Fruit fly (Drosophila melanogaster): Measurements from ENCODE around the gene DCTN6-p27.

The DCTN6-p27 gene

dm6 chr2L:19097374-19097773 is 34.7 kb upstream of the DCTN6-p27 start:
- no peak for TF ChIP-seq CG8301 (tag; optimal IDR thresholded peaks at IDR 0.05)
- no peak for TF ChIP-seq EcR (GFP tag; optimal IDR thresholded peaks at IDR 0.05)
- no peak for TF ChIP-seq CG17806 (tag; optimal IDR thresholded peaks at IDR 0.05)

dm6 chr2L:19098668-19099067 is 33.5 kb upstream of the DCTN6-p27 start:
- TF ChIP-seq CG32121 (GFP tag; IDR thresholded peaks at IDR 0.05) (no peak), fd96Ca (GFP tag; IDR thresholded peaks at IDR 0.05) (no peak), CG14655 (GFP tag; optimal IDR thresholded peaks at IDR 0.05) (no peak), CG12605 (GFP tag; IDR thresholded peaks at IDR 0.05) (no peak), Pif1B (GFP tag; optimal IDR thresholded peaks at IDR 0.05) (no peak), CG34367 (tag; optimal IDR thresholded peaks at IDR 0.05) (no peak), CG10348 (GFP tag; IDR thresholded peaks at IDR 0.05) (no peak), rn (GFP tag; IDR thresholded peaks at IDR 0.05) (no peak), CG17806 (tag; optimal IDR thresholded peaks at IDR 0.05) (no peak), EcR (GFP tag; optimal IDR thresholded peaks at IDR 0.05) (no peak), Snoo (tag; optimal IDR thresholded peaks at IDR 0.05) (no peak), CG8301 (tag; optimal IDR thresholded peaks at IDR 0.05) (no peak), Pif1A (GFP tag; optimal IDR thresholded peaks at IDR 0.05) (no peak), CG15710 (tag; optimal IDR thresholded peaks at IDR 0.05) (no peak), CG13204 (GFP tag; optimal IDR thresholded peaks at IDR 0.05) (no peak), CG9948 (tag; optimal IDR thresholded peaks at IDR 0.05) (no peak)

dm6 chr2L:19101744-19102143 is 30.4 kb upstream of the DCTN6-p27 start, which contains the start of the genes CG17344 and CG43731:
CG17344 (plus strand) TSS chr2L:19102044.
CG43731 (plus strand) TSS chr2L:19102044.
- TF ChIP-seq rn (GFP tag; IDR thresholded peaks at IDR 0.05) (no peak), CG8159 (tag; optimal IDR thresholded peaks at IDR 0.05) (no peak), CG4496 (GFP tag; IDR thresholded peaks at IDR 0.05) (no peak), D1 (tag; optimal IDR thresholded peaks at IDR 0.05) (no peak), Pif1B (GFP tag; optimal IDR thresholded peaks at IDR 0.05) (no peak), gl (tag; optimal IDR thresholded peaks at IDR 0.05) (no peak), CG15710 (tag; optimal IDR thresholded peaks at IDR 0.05) (no peak), CG10348 (GFP tag; IDR thresholded peaks at IDR 0.05) (no peak), EcR (GFP tag; optimal IDR thresholded peaks at IDR 0.05) (no peak), CG8301 (tag; optimal IDR thresholded peaks at IDR 0.05) (no peak), Ets98B (GFP tag; IDR thresholded peaks at IDR 0.05) (no peak), Pif1A (GFP tag; optimal IDR thresholded peaks at IDR 0.05) (no peak), CG34367 (tag; optimal IDR thresholded peaks at IDR 0.05) (no peak), Snoo (tag; optimal IDR thresholded peaks at IDR 0.05) (no peak), fd96Ca (GFP tag; IDR thresholded peaks at IDR 0.05) (no peak), CG32121 (GFP tag; IDR thresholded peaks at IDR 0.05) (no peak)

DNA sequence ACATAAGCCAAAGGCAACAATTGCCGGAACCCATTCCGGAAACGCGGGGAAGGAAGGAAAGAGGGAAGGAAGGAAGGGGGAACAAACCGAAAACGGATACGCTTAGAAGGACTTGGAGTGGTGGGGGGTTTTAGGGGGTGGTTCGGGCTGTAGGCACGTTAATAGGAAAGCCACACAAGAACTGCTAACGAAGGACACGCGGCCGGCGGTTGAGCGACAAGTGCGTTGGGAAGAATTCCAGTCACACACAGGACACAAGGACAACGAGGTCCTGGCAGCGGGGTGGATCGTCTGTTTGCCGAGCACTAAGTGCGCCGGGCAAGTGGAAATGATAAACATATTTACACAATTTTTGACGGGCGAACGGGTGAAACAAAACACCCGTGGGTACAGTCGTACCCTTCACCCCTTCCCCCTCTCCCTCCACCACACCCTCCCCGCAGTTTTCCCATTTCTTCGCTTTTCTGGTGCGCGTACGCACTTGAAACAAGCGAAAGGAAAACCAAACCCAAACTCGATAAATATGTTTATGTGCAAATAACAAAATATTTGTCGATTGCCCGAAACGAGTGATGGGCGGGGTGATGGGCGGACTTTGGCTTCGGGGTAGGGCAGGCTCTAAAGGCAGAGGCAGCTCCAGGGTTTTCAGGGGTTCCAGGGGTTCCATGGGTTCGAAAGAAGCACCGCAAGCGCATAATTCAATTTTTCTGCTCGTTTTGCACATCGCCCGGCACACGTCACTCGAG is 28.8 kb upstream of the DCTN6-p27 start:
- TF ChIP-seq EcR (GFP tag; optimal IDR thresholded peaks at IDR 0.05) (no peak), Pif1A (GFP tag; optimal IDR thresholded peaks at IDR 0.05) (no peak), CG14655 (GFP tag; optimal IDR thresholded peaks at IDR 0.05) (no peak), CG15710 (tag; optimal IDR thresholded peaks at IDR 0.05) (no peak), CG10348 (GFP tag; IDR thresholded peaks at IDR 0.05) (no peak), fd96Ca (GFP tag; IDR thresholded peaks at IDR 0.05) (no peak), CG4496 (GFP tag; IDR thresholded peaks at IDR 0.05) (no peak), rn (GFP tag; IDR thresholded peaks at IDR 0.05) (no peak), CG32121 (GFP tag; IDR thresholded peaks at IDR 0.05) (no peak), CG34367 (tag; optimal IDR thresholded peaks at IDR 0.05) (no peak)

DNA sequence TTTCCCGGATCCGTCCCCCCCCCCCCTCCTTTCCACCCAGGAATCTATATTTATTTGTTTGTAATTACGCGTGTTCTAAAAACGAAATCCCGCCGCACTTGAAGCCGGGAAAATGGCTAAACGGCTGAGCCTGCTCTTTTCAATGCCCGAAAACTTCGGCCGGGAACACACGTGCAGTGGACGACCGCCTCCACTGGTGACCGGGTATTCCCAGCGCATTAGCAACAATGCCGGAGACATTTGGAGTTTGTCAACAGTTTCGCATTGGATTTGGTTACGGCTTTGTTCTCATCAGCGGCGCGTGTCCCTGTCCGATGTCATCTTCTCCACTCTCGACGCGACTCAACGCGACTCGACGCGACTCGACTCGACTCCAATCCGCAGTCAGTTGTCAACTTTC is 27.7 kb upstream of the DCTN6-p27 start:
- no peak for TF ChIP-seq Snoo (tag; optimal IDR thresholded peaks at IDR 0.05)
- TF ChIP-seq CG14655 (GFP tag; optimal IDR thresholded peaks at IDR 0.05) = no peak
- TF ChIP-seq CG9948 (tag; optimal IDR thresholded peaks at IDR 0.05) = no peak
- TF ChIP-seq Pif1B (GFP tag; optimal IDR thresholded peaks at IDR 0.05) = no peak
- TF ChIP-seq CG12605 (GFP tag; IDR thresholded peaks at IDR 0.05) = no peak
- no peak for TF ChIP-seq CG34367 (tag; optimal IDR thresholded peaks at IDR 0.05)
- TF ChIP-seq CG10348 (GFP tag; IDR thresholded peaks at IDR 0.05) = no peak
- no peak for TF ChIP-seq rn (GFP tag; IDR thresholded peaks at IDR 0.05)
- TF ChIP-seq CG8301 (tag; optimal IDR thresholded peaks at IDR 0.05) = no peak

dm6 chr2L:19106235-19106634 is 25.9 kb upstream of the DCTN6-p27 start:
- TF ChIP-seq CG17806 (tag; optimal IDR thresholded peaks at IDR 0.05) (no peak), Snoo (tag; optimal IDR thresholded peaks at IDR 0.05) (no peak), rn (GFP tag; IDR thresholded peaks at IDR 0.05) (no peak), CG4496 (GFP tag; IDR thresholded peaks at IDR 0.05) (no peak), CG8159 (tag; optimal IDR thresholded peaks at IDR 0.05) (no peak), CG10348 (GFP tag; IDR thresholded peaks at IDR 0.05) (no peak)

dm6 chr2L:19108377-19108876 is 23.7 kb upstream of the DCTN6-p27 start, which contains the start of gene Lim3:
Lim3 (minus strand) TSS chr2L:19108427.
- no peak for TF ChIP-seq CG10348 (GFP tag; IDR thresholded peaks at IDR 0.05)
- no peak for TF ChIP-seq CG13204 (GFP tag; optimal IDR thresholded peaks at IDR 0.05)
- TF ChIP-seq CG8159 (tag; optimal IDR thresholded peaks at IDR 0.05) = no peak
- no peak for TF ChIP-seq Snoo (tag; optimal IDR thresholded peaks at IDR 0.05)
- no peak for TF ChIP-seq gl (tag; optimal IDR thresholded peaks at IDR 0.05)
- no peak for TF ChIP-seq Ets98B (GFP tag; IDR thresholded peaks at IDR 0.05)
- no peak for TF ChIP-seq CG32121 (GFP tag; IDR thresholded peaks at IDR 0.05)
- no peak for TF ChIP-seq CG14655 (GFP tag; optimal IDR thresholded peaks at IDR 0.05)
- no peak for TF ChIP-seq CG17806 (tag; optimal IDR thresholded peaks at IDR 0.05)
- no peak for TF ChIP-seq CG4496 (GFP tag; IDR thresholded peaks at IDR 0.05)
- TF ChIP-seq Pif1B (GFP tag; optimal IDR thresholded peaks at IDR 0.05) = no peak
- no peak for TF ChIP-seq EcR (GFP tag; optimal IDR thresholded peaks at IDR 0.05)
- TF ChIP-seq CG15710 (tag; optimal IDR thresholded peaks at IDR 0.05) = no peak
- TF ChIP-seq CG12605 (GFP tag; IDR thresholded peaks at IDR 0.05) = no peak
- TF ChIP-seq CG9948 (tag; optimal IDR thresholded peaks at IDR 0.05) = no peak

Measured in whole organism, pupa.